Fruit fly (Drosophila melanogaster) whole organism, embryonic: Measurements from ENCODE around the gene CG17738.

ENCODE experiments used
- BEAF-32 ChIP-seq: fragments of 200-800 bp; sonication (Bioruptor generic); optimal IDR thresholded peaks from 3 replicates; lab custom pipeline; 2017; ENCODE audit warnings: missing biosample characterization, missing genetic modification characterization, mild to moderate bottlenecking, moderate library complexity, missing genetic modification reagents
- Bdp1 ChIP-seq: fragments of 200-800 bp; sonication (Bioruptor generic); optimal IDR thresholded peaks from 3 replicates; lab custom pipeline; 2016; ENCODE audit warnings: missing biosample characterization, missing genetic modification characterization
- CG10209 ChIP-seq: fragments of 200-800 bp; sonication (Bioruptor generic); optimal IDR thresholded peaks from 3 replicates; lab custom pipeline; 2017; ENCODE audit warnings: missing biosample characterization, mild to moderate bottlenecking, missing genetic modification characterization, missing genetic modification reagents
- CG10565 ChIP-seq: fragments of 200-800 bp; sonication (Bioruptor generic); optimal IDR thresholded peaks from 3 replicates; lab custom pipeline; 2016; ENCODE audit warnings: missing biosample characterization, mild to moderate bottlenecking, missing genetic modification characterization
- CG11247 ChIP-seq: fragments of 200-800 bp; sonication (Bioruptor generic); IDR thresholded peaks from 2 replicates; pipeline ENCODE4 v1.3.6; 2022; ENCODE audit warnings: missing biosample characterization, missing genetic modification characterization
- CG14014 ChIP-seq: fragments of 200-800 bp; sonication (Bioruptor generic); IDR thresholded peaks from 2 replicates; pipeline ENCODE4 v1.3.6; 2022; ENCODE audit warnings: missing biosample characterization, missing genetic modification characterization
- CG14050 ChIP-seq: fragments of 200-800 bp; sonication (Bioruptor generic); IDR thresholded peaks from 3 replicates; pipeline ENCODE4 v1.3.6; 2022; ENCODE audit warnings: missing biosample characterization, missing genetic modification characterization
- CG1647 ChIP-seq: fragments of 200-800 bp; sonication (Bioruptor generic); optimal IDR thresholded peaks from 3 replicates; lab custom pipeline; 2016; ENCODE audit warnings: missing biosample characterization, missing genetic modification characterization
- CG18476 ChIP-seq: fragments of 200-800 bp; sonication (Bioruptor generic); optimal IDR thresholded peaks from 2 replicates; lab custom pipeline; 2016; ENCODE audit warnings: missing biosample characterization, mild to moderate bottlenecking, missing genetic modification characterization
- CG2875 ChIP-seq: fragments of 200-800 bp; sonication (Bioruptor generic); optimal IDR thresholded peaks from 2 replicates; lab custom pipeline; 2017; ENCODE audit warnings: missing biosample characterization, mild to moderate bottlenecking, missing genetic modification characterization, missing genetic modification reagents
- CG4328 ChIP-seq: fragments of 200-800 bp; sonication (Bioruptor generic); optimal IDR thresholded peaks from 3 replicates; lab custom pipeline; 2017; ENCODE audit warnings: missing biosample characterization, missing genetic modification reagents, missing genetic modification characterization
- CG6689 ChIP-seq: fragments of 200-800 bp; sonication (Bioruptor generic); IDR thresholded peaks from 2 replicates; pipeline ENCODE4 v1.3.6; 2022; ENCODE audit warnings: missing biosample characterization, missing genetic modification characterization
- CG7963 ChIP-seq: fragments of 200-800 bp; sonication (Bioruptor generic); IDR thresholded peaks from 3 replicates; pipeline ENCODE4 v1.3.6; 2022; ENCODE audit warnings: missing biosample characterization, missing genetic modification characterization; ENCODE audit not compliant: partially characterized antibody
- CG9609 ChIP-seq: fragments of 200-800 bp; sonication (Bioruptor generic); optimal IDR thresholded peaks from 3 replicates; lab custom pipeline; 2016; ENCODE audit warnings: missing biosample characterization, missing genetic modification characterization
- CG9932 ChIP-seq: fragments of 200-800 bp; sonication (Bioruptor generic); IDR thresholded peaks from 2 replicates; pipeline ENCODE4 v1.3.6; 2022; ENCODE audit warnings: missing biosample characterization, missing genetic modification characterization
- Dbx ChIP-seq: fragments of 200-800 bp; sonication (Bioruptor generic); IDR thresholded peaks from 3 replicates; pipeline ENCODE4 v1.3.6; 2022; ENCODE audit warnings: missing biosample characterization, missing genetic modification characterization
- Dref ChIP-seq: fragments of 200-800 bp; sonication (Bioruptor generic); IDR thresholded peaks from 2 replicates; pipeline ENCODE4 v1.3.6; 2022; ENCODE audit warnings: missing biosample characterization, missing genetic modification characterization
- E2f1 ChIP-seq: fragments of 200-800 bp; sonication (Bioruptor generic); IDR thresholded peaks from 2 replicates; pipeline ENCODE4 v1.3.6; 2022; ENCODE audit warnings: missing biosample characterization, missing genetic modification characterization
- Hmr ChIP-seq: fragments of 200-800 bp; sonication (Bioruptor generic); optimal IDR thresholded peaks from 3 replicates; lab custom pipeline; 2017; ENCODE audit warnings: mild to moderate bottlenecking, missing biosample characterization, missing genetic modification reagents, missing genetic modification characterization
- Lhr ChIP-seq: fragments of 200-800 bp; sonication (Bioruptor generic); optimal IDR thresholded peaks from 3 replicates; lab custom pipeline; 2017; ENCODE audit warnings: mild to moderate bottlenecking, missing biosample characterization, missing genetic modification reagents, missing genetic modification characterization
- MESR4 ChIP-seq: fragments of 200-800 bp; sonication (Bioruptor generic); optimal IDR thresholded peaks from 2 replicates; lab custom pipeline; 2018; ENCODE audit warnings: missing biosample characterization, mild to moderate bottlenecking, missing genetic modification characterization, moderate library complexity
- Meics ChIP-seq: fragments of 200-800 bp; sonication (Bioruptor generic); optimal IDR thresholded peaks from 2 replicates; lab custom pipeline; 2017; ENCODE audit warnings: missing biosample characterization, mild to moderate bottlenecking, missing genetic modification characterization
- Sox100B ChIP-seq: fragments of 200-800 bp; sonication (Bioruptor generic); optimal IDR thresholded peaks from 3 replicates; lab custom pipeline; 2018; ENCODE audit warnings: missing biosample characterization, mild to moderate bottlenecking, missing genetic modification characterization
- Vsx1 ChIP-seq: fragments of 200-800 bp; sonication (Bioruptor generic); optimal IDR thresholded peaks from 2 replicates; lab custom pipeline; 2017; ENCODE audit warnings: missing biosample characterization, mild to moderate bottlenecking, missing genetic modification characterization, missing genetic modification reagents
- ara ChIP-seq: fragments of 200-800 bp; sonication (Bioruptor generic); IDR thresholded peaks from 2 replicates; pipeline ENCODE4 v1.3.6; 2022; ENCODE audit warnings: missing biosample characterization, missing genetic modification characterization
- bowl ChIP-seq: fragments of 200-800 bp; sonication (Bioruptor generic); IDR thresholded peaks from 2 replicates; pipeline ENCODE4 v1.3.6; 2022; ENCODE audit warnings: missing biosample characterization, missing genetic modification characterization
- btn ChIP-seq: fragments of 200-800 bp; sonication (Bioruptor generic); optimal IDR thresholded peaks from 2 replicates; lab custom pipeline; 2016; ENCODE audit warnings: missing biosample characterization, missing genetic modification characterization
- chinmo ChIP-seq: fragments of 200-800 bp; sonication (Bioruptor generic); IDR thresholded peaks from 4 replicates; pipeline ENCODE4 v1.3.6; 2022; ENCODE audit warnings: missing biosample characterization, missing genetic modification characterization; ENCODE audit not compliant: partially characterized antibody
- chm ChIP-seq: fragments of 200-800 bp; sonication (Bioruptor generic); IDR thresholded peaks from 2 replicates; pipeline ENCODE4 v1.3.6; 2022; ENCODE audit warnings: missing biosample characterization, missing genetic modification characterization
- crol ChIP-seq: fragments of 200-800 bp; sonication (Bioruptor generic); IDR thresholded peaks from 2 replicates; pipeline ENCODE4 v1.3.6; 2022; ENCODE audit warnings: missing biosample characterization, missing genetic modification characterization
- danr ChIP-seq: fragments of 200-800 bp; sonication (Bioruptor generic); IDR thresholded peaks from 2 replicates; pipeline ENCODE4 v1.3.6; 2022; ENCODE audit warnings: missing biosample characterization, missing genetic modification characterization
- gce ChIP-seq: fragments of 200-800 bp; sonication (Bioruptor generic); IDR thresholded peaks from 3 replicates; pipeline ENCODE4 v1.3.6; 2022; ENCODE audit warnings: missing biosample characterization, missing genetic modification characterization
- gro ChIP-seq: fragments of 200-800 bp; sonication (Bioruptor generic); optimal IDR thresholded peaks from 2 replicates; lab custom pipeline; 2016; ENCODE audit warnings: missing biosample characterization, missing genetic modification characterization
- gt ChIP-seq: fragments of 200-800 bp; sonication (Bioruptor generic); IDR thresholded peaks from 2 replicates; pipeline ENCODE4 v1.3.6; 2022; ENCODE audit warnings: missing biosample characterization, missing genetic modification characterization
- ham ChIP-seq: fragments of 200-800 bp; sonication (Bioruptor generic); IDR thresholded peaks from 2 replicates; pipeline ENCODE4 v1.3.6; 2022; ENCODE audit warnings: missing biosample characterization, missing genetic modification characterization
- hbn ChIP-seq: fragments of 200-800 bp; sonication (Bioruptor generic); IDR thresholded peaks from 2 replicates; pipeline ENCODE4 v1.3.6; 2022; ENCODE audit warnings: missing biosample characterization, missing genetic modification characterization; ENCODE audit not compliant: partially characterized antibody
- nom ChIP-seq: fragments of 200-800 bp; sonication (Bioruptor generic); optimal IDR thresholded peaks from 2 replicates; lab custom pipeline; 2017; ENCODE audit warnings: missing biosample characterization, missing genetic modification characterization, mild to moderate bottlenecking, moderate library complexity, missing genetic modification reagents
- phol ChIP-seq: fragments of 200-800 bp; sonication (Bioruptor generic); optimal IDR thresholded peaks from 3 replicates; lab custom pipeline; 2018; ENCODE audit warnings: missing biosample characterization, mild to moderate bottlenecking, missing genetic modification characterization, moderate library complexity
- rib ChIP-seq: fragments of 200-800 bp; sonication (Bioruptor generic); IDR thresholded peaks from 2 replicates; pipeline ENCODE4 v1.3.6; 2022; ENCODE audit warnings: missing biosample characterization, missing genetic modification characterization
- salm ChIP-seq: fragments of 200-800 bp; sonication (Bioruptor generic); optimal IDR thresholded peaks from 2 replicates; lab custom pipeline; 2018; ENCODE audit warnings: missing biosample characterization, mild to moderate bottlenecking, missing genetic modification characterization
- scrt ChIP-seq: fragments of 200-800 bp; sonication (Bioruptor generic); optimal IDR thresholded peaks from 2 replicates; lab custom pipeline; 2018; ENCODE audit warnings: missing biosample characterization, mild to moderate bottlenecking, missing genetic modification characterization, moderate library complexity
- sens ChIP-seq: fragments of 200-800 bp; sonication (Bioruptor generic); peaks from one replicate; lab custom pipeline; 2016; ENCODE audit warnings: missing biosample characterization, missing genetic modification characterization
- sens-2 ChIP-seq: fragments of 200-800 bp; sonication (Bioruptor generic); IDR thresholded peaks from 2 replicates; pipeline ENCODE4 v1.3.6; 2022; ENCODE audit warnings: missing biosample characterization, missing genetic modification characterization
- ssp ChIP-seq: fragments of 200-800 bp; sonication (Bioruptor generic); IDR thresholded peaks from 2 replicates; pipeline ENCODE4 v1.3.6; 2022; ENCODE audit warnings: missing biosample characterization, missing genetic modification characterization
- sug ChIP-seq: fragments of 200-800 bp; optimal IDR thresholded peaks from 2 replicates; lab custom pipeline; 2019; ENCODE audit warnings: missing biosample characterization, mild to moderate bottlenecking, missing genetic modification characterization, moderate library complexity
- tio ChIP-seq: fragments of 200-800 bp; sonication (Bioruptor generic); optimal IDR thresholded peaks from 2 replicates; lab custom pipeline; 2017; ENCODE audit warnings: missing biosample characterization, missing genetic modification characterization, inconsistent platforms
- tll ChIP-seq, 2 experiments: fragments of 200-800 bp in 1 of 2; fragments of >200 bp in 1 of 2; sonication (Bioruptor generic) in 1 of 2; optimal IDR thresholded peaks; 2 replicates each; lab custom pipeline; 2017 to 2019; ENCODE audit warnings: missing biosample characterization in 2 of 2, missing genetic modification characterization in 2 of 2, mild to moderate bottlenecking in 1 of 2, moderate library complexity in 1 of 2
- wdn ChIP-seq: fragments of 200-800 bp; sonication (Bioruptor generic); IDR thresholded peaks from 2 replicates; pipeline ENCODE4 v1.3.6; 2022; ENCODE audit warnings: missing biosample characterization, missing genetic modification characterization
- zen ChIP-seq: fragments of 200-800 bp; sonication (Bioruptor generic); optimal IDR thresholded peaks from 3 replicates; lab custom pipeline; 2018; ENCODE audit warnings: missing biosample characterization, mild to moderate bottlenecking, missing genetic modification characterization, moderate library complexity

Gene CG17738

DNA sequence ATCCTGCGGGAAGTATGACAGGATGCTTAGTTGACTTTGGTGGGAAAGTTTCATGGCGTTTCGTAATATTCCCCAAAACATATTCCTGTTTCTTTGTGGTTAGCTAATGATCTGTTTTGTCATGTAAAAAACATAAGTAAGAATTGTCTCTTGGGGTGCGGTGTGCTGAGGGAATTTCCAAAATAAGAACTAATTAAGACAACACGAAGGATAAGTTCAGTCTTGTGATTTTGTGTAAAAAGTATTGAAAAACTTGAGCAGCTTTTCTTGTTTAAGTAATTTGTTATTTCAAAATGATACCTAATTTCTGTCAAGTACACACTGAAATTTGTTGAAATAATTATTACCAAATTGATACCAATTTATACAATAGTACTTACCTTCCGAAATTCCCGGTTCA is 16.8 kb upstream of the CG17738 start, which contains the start of gene CG3942:
TSS of gene CG3942 (plus strand) at position 301 of the 400 bp plus-strand sequence.
- TF ChIP-seq chm (GFP tag; lab: Robert Waterston, UW) (no peak), gce (GFP tag; lab: Robert Waterston, UW) (no peak), wdn (no peak), MESR4 (GFP tag; lab: Kevin White, UChicago) (no peak), Bdp1 (GFP tag; lab: Kevin White, UChicago) (no peak)

DNA sequence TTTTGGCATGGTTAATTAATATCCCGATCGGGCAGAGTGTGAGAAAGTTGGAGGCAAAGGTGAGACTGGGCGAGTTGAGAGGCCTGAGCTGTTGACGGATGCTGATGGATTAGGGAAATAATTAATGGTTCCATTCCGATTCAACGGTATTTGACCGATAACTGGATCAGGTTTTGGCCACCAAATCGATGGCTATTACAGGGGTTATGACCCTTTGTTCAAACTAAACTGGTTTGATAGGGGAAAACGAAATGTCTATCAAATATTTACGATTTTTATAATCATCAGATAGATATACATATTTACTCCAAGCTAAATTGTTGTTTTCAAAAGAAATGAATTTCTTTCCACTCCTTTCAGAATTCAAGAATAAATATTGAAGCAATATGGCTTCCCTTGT is 12.3 kb upstream of the CG17738 start, which contains the start of the genes CG44037 and svp:
TSS of gene CG44037 (plus strand) at position 301 of the 400 bp plus-strand sequence.
TSS of gene svp (plus strand) at position 301 of the 400 bp plus-strand sequence.
- TF ChIP-seq Lhr (GFP tag; lab: Kevin White, UChicago) (no peak), tll (GFP tag; optimal IDR thresholded peaks at IDR 0.05; lab: Kevin White, UChicago) (no peak), E2f1 (GFP tag; lab: Robert Waterston, UW) (no peak), CG7963 (GFP tag; lab: Robert Waterston, UW) (no peak), gt (GFP tag; lab: Robert Waterston, UW) (no peak), Meics (GFP tag; lab: Kevin White, UChicago) (no peak), chinmo (no peak), CG9932 (GFP tag; lab: Robert Waterston, UW) (no peak), CG14050 (no peak), scrt (GFP tag; lab: Kevin White, UChicago) (no peak), gce (GFP tag; lab: Robert Waterston, UW) (no peak), tio (no peak), BEAF-32 (GFP tag; lab: Kevin White, UChicago) (no peak), CG10565 (no peak), CG2875 (GFP tag; lab: Kevin White, UChicago) (no peak), danr (GFP tag; lab: Robert Waterston, UW) (no peak), rib (no peak), CG9609 (GFP tag; lab: Kevin White, UChicago) (no peak)

dm6 chr3R:12259013-12259412 is 11.7 kb upstream of the CG17738 start:
- TF ChIP-seq CG6689 (GFP tag; lab: Robert Waterston, UW): no peak
- TF ChIP-seq crol (GFP tag; lab: Robert Waterston, UW): peak; percentile 47; the same call in 1 of the 2 replicates
- no peak for TF ChIP-seq CG1647 (GFP tag; lab: Kevin White, UChicago)
- peak; percentile 10 for TF ChIP-seq Hmr
- TF ChIP-seq CG14014 (GFP tag; lab: Robert Waterston, UW): no peak
- peak; percentile 4 for TF ChIP-seq Vsx1
- TF ChIP-seq CG11247 (GFP tag; lab: Robert Waterston, UW): no peak
- TF ChIP-seq ara (GFP tag; lab: Robert Waterston, UW): no peak
- peak; percentile 39 for TF ChIP-seq sens
- no peak for TF ChIP-seq btn (GFP tag; lab: Kevin White, UChicago)
- no peak for TF ChIP-seq phol (tag; lab: Kevin White, UChicago)
- no peak for TF ChIP-seq nom
- no peak for TF ChIP-seq Dbx (GFP tag; lab: Robert Waterston, UW)
- no peak for TF ChIP-seq zen (tag; lab: Kevin White, UChicago)
- no peak for TF ChIP-seq bowl (GFP tag; lab: Robert Waterston, UW)
- no peak for TF ChIP-seq hbn
- no peak for TF ChIP-seq ssp (GFP tag; lab: Robert Waterston, UW)
- peak; percentile 31 for TF ChIP-seq sug
- no peak for TF ChIP-seq gro (GFP tag; lab: Kevin White, UChicago)
- TF ChIP-seq CG18476: no peak
- no peak for TF ChIP-seq Sox100B
- TF ChIP-seq chinmo: peak; percentile 61; the same call in 1 of the 4 replicates
- TF ChIP-seq CG10209 (GFP tag; lab: Kevin White, UChicago): no peak
- no peak for TF ChIP-seq Dref (GFP tag; lab: Robert Waterston, UW)
- TF ChIP-seq ham (GFP tag; lab: Robert Waterston, UW): no peak
- no peak for TF ChIP-seq sens-2 (GFP tag; lab: Robert Waterston, UW)
- no peak for TF ChIP-seq CG4328 (GFP tag; lab: Kevin White, UChicago)
- no peak for TF ChIP-seq salm (tag; lab: Kevin White, UChicago)
